Worm (Caenorhabditis elegans) whole organism, midembryonic: Measurements from ENCODE around the gene srv-22.

Experiments used
- T22C8.4 ChIP-seq: fragments of 200-800 bp; sonication (Bioruptor generic); IDR thresholded peaks from 2 replicates; pipeline ENCODE4 v1.3.6; 2022; ENCODE audit warnings: missing genetic modification characterization, missing compliant biosample characterization
- cog-1 ChIP-seq: sonication (generic microtip); optimal IDR thresholded peaks from 2 replicates; lab custom pipeline; 2016; ENCODE audit warnings: missing genetic modification characterization, missing compliant biosample characterization
- flt-1 ChIP-seq: fragments of 200-800 bp; sonication (Bioruptor generic); IDR thresholded peaks from 2 replicates; pipeline ENCODE4 v1.3.6; 2022; ENCODE audit warnings: missing genetic modification characterization, missing compliant biosample characterization
- med-1 ChIP-seq: sonication (generic microtip); optimal IDR thresholded peaks from 2 replicates; lab custom pipeline; 2017; ENCODE audit warnings: missing genetic modification characterization, mild to moderate bottlenecking, missing compliant biosample characterization, antibody characterized with exemption, missing genetic modification reagents; ENCODE audit not compliant: insufficient read depth
- ztf-23 ChIP-seq: fragments of 200-800 bp; sonication (Bioruptor generic); IDR thresholded peaks from 2 replicates; pipeline ENCODE4 v1.3.6; 2022; ENCODE audit warnings: missing genetic modification reagents, missing genetic modification characterization, missing compliant biosample characterization

- TF ChIP-seq med-1 (GFP tag; lab: Kevin White, UChicago) (no peak), flt-1 (GFP tag; lab: Robert Waterston, UW) (no peak), T22C8.4 (no peak), ztf-23 (no peak), cog-1 (no peak)
These were observed 4.7 kb upstream of the srv-22 start, which contains the start of gene H04M03.11 for ce11 chrIV:5884500-5884899.
